Fruit fly (Drosophila melanogaster) whole organism, pupa: ENCODE data around the gene Pi4KIIIalpha.

Experiments
- CG13204 ChIP-seq: fragments of 200-800 bp; sonication (Bioruptor generic); optimal IDR thresholded peaks from 2 replicates; lab custom pipeline; 2018; ENCODE audit warnings: missing biosample characterization, mild to moderate bottlenecking, missing genetic modification characterization, moderate library complexity
- CG17806 ChIP-seq: fragments of 200-800 bp; sonication (Bioruptor generic); optimal IDR thresholded peaks from 2 replicates; lab custom pipeline; 2018; ENCODE audit warnings: missing biosample characterization, mild to moderate bottlenecking, missing genetic modification characterization, moderate library complexity
- CG32121 ChIP-seq: fragments of 200-800 bp; sonication (Bioruptor generic); IDR thresholded peaks from 2 replicates; pipeline ENCODE4 v1.3.6; 2022; ENCODE audit warnings: missing biosample characterization, missing genetic modification characterization
- CG34367 ChIP-seq: fragments of 200-800 bp; sonication (Bioruptor generic); optimal IDR thresholded peaks from 2 replicates; lab custom pipeline; 2018; ENCODE audit warnings: missing biosample characterization, mild to moderate bottlenecking, missing genetic modification characterization
- CG4496 ChIP-seq: fragments of 200-800 bp; sonication (Bioruptor generic); IDR thresholded peaks from 3 replicates; pipeline ENCODE4 v1.3.6; 2022; ENCODE audit warnings: missing biosample characterization, missing genetic modification characterization
- CG8159 ChIP-seq: fragments of 200-800 bp; sonication (Bioruptor generic); optimal IDR thresholded peaks from 3 replicates; lab custom pipeline; 2018; ENCODE audit warnings: missing biosample characterization, mild to moderate bottlenecking, missing genetic modification characterization, moderate library complexity
- CG8301 ChIP-seq: fragments of 200-800 bp; sonication (Bioruptor generic); optimal IDR thresholded peaks from 2 replicates; lab custom pipeline; 2018; ENCODE audit warnings: missing biosample characterization, mild to moderate bottlenecking, missing genetic modification characterization
- Ets98B ChIP-seq: fragments of 200-800 bp; sonication (Bioruptor generic); IDR thresholded peaks from 2 replicates; pipeline ENCODE4 v1.3.6; 2022; ENCODE audit warnings: missing biosample characterization, missing genetic modification characterization
- Pif1B ChIP-seq: fragments of 200-800 bp; sonication (Bioruptor generic); optimal IDR thresholded peaks from 3 replicates; lab custom pipeline; 2016; ENCODE audit warnings: missing biosample characterization, missing genetic modification characterization
- gl ChIP-seq: fragments of 200-800 bp; sonication (Bioruptor generic); optimal IDR thresholded peaks from 2 replicates; lab custom pipeline; 2018; ENCODE audit warnings: missing biosample characterization, mild to moderate bottlenecking, missing genetic modification characterization

- TF ChIP-seq CG32121 (GFP tag; lab: Robert Waterston, UW) (no peak), CG4496 (GFP tag; lab: Robert Waterston, UW) (no peak), Ets98B (GFP tag; lab: Robert Waterston, UW) (no peak), Pif1B (GFP tag; lab: Kevin White, UChicago) (no peak), CG17806 (tag; lab: Kevin White, UChicago) (no peak), CG34367 (tag; lab: Kevin White, UChicago) (no peak), gl (tag; lab: Kevin White, UChicago) (no peak), CG8301 (no peak), CG13204 (no peak), CG8159 (tag; lab: Kevin White, UChicago) (no peak)
These were observed 39.4 kb upstream of the Pi4KIIIalpha start, which contains the start of gene CG13760 for dm6 chrX:2585055-2585715.
